Worm (Caenorhabditis elegans) whole organism, late embryonic: ENCODE measurements around the gene T20D4.3.

Experiments
- ceh-14 ChIP-seq: sonication (generic microtip); optimal IDR thresholded peaks from 2 replicates; lab custom pipeline; 2016; ENCODE audit warnings: missing genotype, missing genetic modification characterization, missing compliant biosample characterization
- mec-3 ChIP-seq: sonication (generic microtip); optimal IDR thresholded peaks from 2 replicates; lab custom pipeline; 2016; ENCODE audit warnings: borderline replicate concordance, missing genetic modification characterization, missing compliant biosample characterization
- nhr-232 ChIP-seq: sonication (generic microtip); optimal IDR thresholded peaks from 2 replicates; lab custom pipeline; 2016; ENCODE audit warnings: missing genetic modification characterization, missing compliant biosample characterization
- pros-1 ChIP-seq: fragments of 150-350 bp; optimal IDR thresholded peaks from 2 replicates; lab custom pipeline; 2014; ENCODE audit warnings: missing biosample characterization, missing genetic modification reagents, missing genetic modification characterization
- rnt-1 ChIP-seq: sonication (generic microtip); optimal IDR thresholded peaks from 2 replicates; lab custom pipeline; 2016; ENCODE audit warnings: missing genetic modification characterization, missing compliant biosample characterization

The T20D4.3 gene

ce11 chrV:3468436-3468835 is 50.4 kb downstream of the T20D4.3 start, which contains the start of gene gst-33:
Gene gst-33 (minus strand): TSS chrV:3468562.
- no peak for TF ChIP-seq mec-3 (tag; lab: Kevin White, UChicago)
- TF ChIP-seq rnt-1 (tag; lab: Kevin White, UChicago): no peak

DNA sequence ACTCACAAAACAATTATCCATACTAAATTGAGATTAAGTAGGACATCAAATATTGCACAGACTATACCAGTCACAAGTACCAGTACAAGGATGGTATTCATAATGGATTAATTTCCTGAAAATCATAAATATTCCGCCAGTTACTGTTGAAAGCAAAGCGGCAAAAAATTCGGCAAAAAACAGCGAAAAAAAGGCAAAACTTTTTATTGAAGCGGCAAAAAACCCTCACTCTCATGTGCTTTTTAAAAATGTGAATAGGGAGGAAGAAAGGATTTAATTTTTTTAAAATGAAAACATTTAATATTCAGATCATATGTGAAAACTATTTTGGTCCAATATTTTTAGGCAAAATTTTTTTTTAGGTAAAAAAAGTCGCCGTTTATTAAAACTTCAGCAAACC is 52.8 kb downstream of the T20D4.3 start, which contains the start of gene srbc-29:
Gene srbc-29, minus strand, starts transcription at position 101 of the 400 bp plus-strand sequence.
- TF ChIP-seq nhr-232 (tag; lab: Kevin White, UChicago): no peak
- no peak for TF ChIP-seq pros-1
- no peak for TF ChIP-seq ceh-14 (tag; lab: Kevin White, UChicago)
